Fruit fly (Drosophila melanogaster): ENCODE measurements around the gene Mrp5.

DNA sequence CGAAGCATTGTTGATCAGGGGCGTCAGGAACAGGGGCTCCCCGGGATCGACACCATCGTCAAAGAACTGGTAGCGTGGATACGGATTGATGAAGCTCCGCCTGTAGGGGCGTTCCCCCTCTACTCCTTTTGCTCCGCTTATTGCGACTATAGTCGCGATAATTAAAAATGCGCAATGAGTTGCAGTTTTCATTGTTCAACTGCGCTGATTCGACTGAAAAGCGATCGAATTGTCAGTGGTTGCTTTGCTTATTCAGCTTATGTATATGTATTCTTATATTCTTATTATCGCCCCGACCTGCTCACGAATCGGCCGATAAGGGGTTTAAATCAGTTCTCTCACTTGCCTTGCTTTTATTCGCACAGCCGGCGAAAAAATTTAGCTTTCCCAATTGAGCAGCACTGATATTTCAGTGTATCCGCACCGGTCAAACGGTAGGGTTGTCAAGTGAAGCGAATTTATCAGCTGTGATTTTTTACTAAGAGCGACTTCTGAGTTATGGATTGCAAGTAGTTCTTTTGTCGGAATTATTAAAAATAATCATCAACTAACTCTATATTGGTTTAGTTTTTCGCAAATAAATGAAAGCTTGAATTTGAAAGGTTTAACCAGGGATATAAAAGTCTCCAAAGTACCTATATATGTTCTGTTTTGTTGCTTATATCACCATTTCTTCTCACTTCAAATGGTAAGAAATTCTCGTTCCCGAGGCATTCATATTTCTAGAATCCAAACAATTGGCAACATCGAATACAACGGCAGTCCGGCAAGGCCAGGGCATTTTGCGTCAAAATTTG lies 11.3 kb downstream of the Mrp5 start, which contains the start of the genes CG4572 and CG4686:
- peak; percentile 87 for TF ChIP-seq br (GFP tag; optimal IDR thresholded peaks at IDR 0.05)
- TF ChIP-seq h (GFP tag; optimal IDR thresholded peaks at IDR 0.05), result peak; percentile 79

Data from whole organism, wandering third instar larva.